Worm (Caenorhabditis elegans): ENCODE measurements around the gene mig-23.

mig-23 gene

ce11 chrX:5981698-5982097, 33.0 kb upstream of the mig-23 start:
- TF ChIP-seq snpc-4 (tag; optimal IDR thresholded peaks at IDR 0.05) (no peak), sup-37 (GFP tag; optimal IDR thresholded peaks at IDR 0.05) (no peak), ceh-82 (tag; optimal IDR thresholded peaks at IDR 0.05) (peak in 1 of 3 experiments; percentile 23), ceh-90 (tag; optimal IDR thresholded peaks at IDR 0.05) (no peak), fos-1 (tag; optimal IDR thresholded peaks at IDR 0.05) (no peak), pag-3 (tag; optimal IDR thresholded peaks at IDR 0.05; ENCODE audit: borderline replicate concordance, insufficient read depth) (no peak), nhr-20 (tag; optimal IDR thresholded peaks at IDR 0.05) (no peak), aly-2 (tag; optimal IDR thresholded peaks at IDR 0.05) (no peak), zip-4 (GFP tag; optimal IDR thresholded peaks at IDR 0.05) (no peak), lin-15B (tag; optimal IDR thresholded peaks at IDR 0.05) (no peak), lin-13 (GFP tag; optimal IDR thresholded peaks at IDR 0.05) (no peak), ets-5 (GFP tag; IDR thresholded peaks at IDR 0.05) (no peak), unc-30 (tag; optimal IDR thresholded peaks at IDR 0.05) (no peak), xbp-1 (tag; optimal IDR thresholded peaks at IDR 0.05) (no peak), lir-3 (tag; optimal IDR thresholded peaks at IDR 0.05; ENCODE audit: poor library complexity) (no peak), swsn-7 (tag; optimal IDR thresholded peaks at IDR 0.05) (no peak), F16B12.6 (tag; optimal IDR thresholded peaks at IDR 0.05) (no peak), mep-1 (tag; optimal IDR thresholded peaks at IDR 0.05) (no peak), nhr-47 (tag; optimal IDR thresholded peaks at IDR 0.05) (peak; percentile 44), C34B4.2 (tag; optimal IDR thresholded peaks at IDR 0.05) (no peak), lsy-2 (tag; optimal IDR thresholded peaks at IDR 0.05) (peak in 1 of 2 experiments; percentile 4), lin-14 (GFP tag; optimal IDR thresholded peaks at IDR 0.05) (peak; percentile 75), unc-130 (tag; optimal IDR thresholded peaks at IDR 0.05) (no peak), nhr-19 (GFP tag; conservative IDR thresholded peaks at IDR 0.05) (no peak), blmp-1 (tag; optimal IDR thresholded peaks at IDR 0.05) (no peak), C04F5.9 (tag; optimal IDR thresholded peaks at IDR 0.05) (no peak), nhr-84 (tag; optimal IDR thresholded peaks at IDR 0.05) (no peak), tlp-1 (tag; optimal IDR thresholded peaks at IDR 0.05) (no peak), zag-1 (tag; optimal IDR thresholded peaks at IDR 0.05) (no peak), C16A3.4 (tag; optimal IDR thresholded peaks at IDR 0.05) (no peak), fkh-10 (GFP tag; optimal IDR thresholded peaks at IDR 0.05) (peak; percentile 62), nhr-12 (tag; optimal IDR thresholded peaks at IDR 0.05) (no peak), nhr-11 (tag; optimal IDR thresholded peaks at IDR 0.05) (no peak), pqm-1 (tag; optimal IDR thresholded peaks at IDR 0.05) (no peak), Y116A8C.19 (tag; optimal IDR thresholded peaks at IDR 0.05; ENCODE audit: borderline replicate concordance) (no peak), nhr-71 (tag; optimal IDR thresholded peaks at IDR 0.05) (no peak), egl-13 (tag; optimal IDR thresholded peaks at IDR 0.05) (no peak), lin-35 (GFP tag; optimal IDR thresholded peaks at IDR 0.05) (no peak), nhr-28 (tag; optimal IDR thresholded peaks at IDR 0.05) (no peak), fkh-8 (tag; optimal IDR thresholded peaks at IDR 0.05) (peak; percentile 8), unc-86 (tag; optimal IDR thresholded peaks at IDR 0.05) (no peak)

- TF ChIP-seq mep-1 (tag; optimal IDR thresholded peaks at IDR 0.05) (no peak), sox-4 (tag; optimal IDR thresholded peaks at IDR 0.05) (no peak)
Observed at ce11 chrX:5977754-5978153, 29.1 kb upstream of the mig-23 start, which contains the start of gene kin-2. Gene kin-2 (minus strand): TSS chrX:5977854.
